Fruit fly (Drosophila melanogaster) Kc167 (cell line): ENCODE data around the gene CG31624.

ENCODE experiments used
- Myc ChIP-seq: fragments of >200 bp; optimal IDR thresholded peaks from 2 replicates; lab custom pipeline; 2017; ENCODE audit warnings: missing external identifiers
- h ChIP-seq: fragments of >200 bp; optimal IDR thresholded peaks from 3 replicates; lab custom pipeline; 2018; ENCODE audit warnings: missing external identifiers
- ttk ChIP-seq: sonication (Bioruptor generic); optimal IDR thresholded peaks from 2 replicates; lab custom pipeline; 2017; ENCODE audit warnings: missing external identifiers

- no peak for TF ChIP-seq ttk
- TF ChIP-seq Myc (lab: Kevin White, UChicago), result no peak
- no peak for TF ChIP-seq h (lab: Kevin White, UChicago)
Measured at dm6 chr2L:21206193-21206592, 6.0 kb upstream of the CG31624 start, which contains the start of gene clumsy.
